Fruit fly (Drosophila melanogaster) Kc167 (cell line): ENCODE data around the gene PAN3.

Experiments
- Myc ChIP-seq: fragments of >200 bp; optimal IDR thresholded peaks from 2 replicates; lab custom pipeline; 2017; ENCODE audit warnings: missing external identifiers
- Sin3A ChIP-seq: fragments of >200 bp; optimal IDR thresholded peaks from 2 replicates; lab custom pipeline; 2018; ENCODE audit warnings: missing external identifiers
- h ChIP-seq: fragments of >200 bp; optimal IDR thresholded peaks from 3 replicates; lab custom pipeline; 2018; ENCODE audit warnings: missing external identifiers
- insv ChIP-seq: fragments of >200 bp; optimal IDR thresholded peaks from 3 replicates; lab custom pipeline; 2018; ENCODE audit warnings: missing external identifiers
- psq ChIP-seq: fragments of >200 bp; optimal IDR thresholded peaks from 2 replicates; lab custom pipeline; 2017; ENCODE audit warnings: missing external identifiers
- ttk ChIP-seq: sonication (Bioruptor generic); optimal IDR thresholded peaks from 2 replicates; lab custom pipeline; 2017; ENCODE audit warnings: missing external identifiers

The PAN3 gene

DNA sequence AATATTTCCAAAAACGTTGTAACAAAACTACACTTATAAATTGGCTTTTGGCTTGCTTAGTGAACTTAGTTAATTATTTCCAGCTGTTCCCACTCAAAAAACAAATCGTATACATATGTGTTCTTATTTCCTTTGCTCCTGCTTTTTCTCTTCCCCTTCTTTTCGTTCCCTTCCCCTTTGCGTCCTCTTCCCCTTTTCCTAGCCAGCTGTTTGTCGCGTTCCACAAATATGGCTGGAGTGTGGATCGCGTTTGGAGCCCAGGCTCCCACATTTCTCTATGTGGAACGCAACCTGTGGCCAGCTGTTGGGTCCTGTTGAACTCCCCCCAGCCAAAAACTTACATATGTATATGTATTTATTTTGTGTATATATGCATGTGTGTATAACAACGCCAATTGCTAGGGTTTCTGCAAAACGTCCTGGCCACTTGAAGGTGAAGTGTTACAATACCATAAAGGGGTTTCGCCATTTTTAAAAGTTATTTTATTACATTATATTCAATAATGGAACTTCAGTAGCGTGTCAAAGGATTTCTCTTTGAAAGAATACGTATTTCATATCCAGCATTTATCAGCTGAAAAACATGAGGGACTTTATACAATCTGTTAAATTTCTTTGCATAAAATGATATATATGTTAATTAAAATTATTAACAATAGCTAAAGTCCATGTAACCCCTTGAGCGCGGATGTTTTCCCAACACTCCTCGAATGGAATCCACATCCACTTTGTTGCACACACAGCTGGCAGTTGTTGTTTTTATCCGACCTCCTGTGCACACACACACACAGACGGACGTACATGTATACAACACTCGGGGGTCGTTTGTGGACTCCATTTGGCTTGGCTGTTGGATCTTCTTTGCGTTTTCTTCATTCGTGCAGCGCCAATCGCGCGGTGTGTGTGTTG lies 996 bp downstream of the PAN3 start:
- no peak for TF ChIP-seq h (lab: Kevin White, UChicago)
- TF ChIP-seq ttk (lab: Kevin White, UChicago) = no peak
- TF ChIP-seq Myc (lab: Kevin White, UChicago) = no peak
- no peak for TF ChIP-seq Sin3A
- no peak for TF ChIP-seq psq

DNA sequence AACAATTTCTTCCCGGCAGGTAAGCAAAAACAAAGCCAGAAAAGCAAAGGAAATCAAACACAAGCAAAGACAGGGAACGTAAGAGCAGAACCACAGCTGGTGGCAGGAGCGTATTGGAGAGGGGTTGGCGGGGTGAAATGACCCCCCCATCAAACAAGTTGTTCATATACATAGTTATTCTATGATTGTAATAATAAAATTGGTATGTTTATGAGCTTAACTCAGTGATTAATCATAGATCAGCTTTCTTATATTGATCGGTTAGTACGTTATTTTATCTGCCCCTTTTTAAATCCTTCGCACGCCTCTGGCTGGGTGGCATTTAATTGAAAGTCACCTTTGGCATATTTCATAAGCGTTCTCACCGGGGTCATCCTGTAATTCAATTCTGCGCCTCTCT lies 2.5 kb downstream of the PAN3 start:
- TF ChIP-seq Myc (lab: Kevin White, UChicago) = no peak
- TF ChIP-seq insv (lab: Kevin White, UChicago) = no peak
- TF ChIP-seq ttk (lab: Kevin White, UChicago) = no peak
- TF ChIP-seq psq = no peak
- no peak for TF ChIP-seq h (lab: Kevin White, UChicago)
- no peak for TF ChIP-seq Sin3A

DNA sequence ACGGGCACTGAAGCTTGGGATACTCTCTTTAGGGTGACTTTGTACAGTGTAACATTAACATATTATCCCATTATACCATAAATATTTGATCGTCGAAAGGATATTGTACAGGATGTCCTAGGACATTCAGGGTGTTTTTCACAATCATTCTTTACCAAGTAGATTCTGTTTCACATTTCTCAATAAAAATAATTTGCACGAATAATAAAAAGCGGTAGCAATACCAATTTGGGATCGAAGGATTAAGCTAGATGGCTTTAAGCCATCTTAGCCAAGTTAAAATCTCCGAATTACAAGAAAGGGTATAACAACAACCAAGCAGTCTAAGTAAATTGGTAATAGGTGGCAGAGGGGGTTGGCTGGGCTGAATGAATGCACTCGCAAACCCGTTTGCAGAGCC lies 3.4 kb downstream of the PAN3 start:
- TF ChIP-seq insv (lab: Kevin White, UChicago) = no peak
- no peak for TF ChIP-seq h (lab: Kevin White, UChicago)

DNA sequence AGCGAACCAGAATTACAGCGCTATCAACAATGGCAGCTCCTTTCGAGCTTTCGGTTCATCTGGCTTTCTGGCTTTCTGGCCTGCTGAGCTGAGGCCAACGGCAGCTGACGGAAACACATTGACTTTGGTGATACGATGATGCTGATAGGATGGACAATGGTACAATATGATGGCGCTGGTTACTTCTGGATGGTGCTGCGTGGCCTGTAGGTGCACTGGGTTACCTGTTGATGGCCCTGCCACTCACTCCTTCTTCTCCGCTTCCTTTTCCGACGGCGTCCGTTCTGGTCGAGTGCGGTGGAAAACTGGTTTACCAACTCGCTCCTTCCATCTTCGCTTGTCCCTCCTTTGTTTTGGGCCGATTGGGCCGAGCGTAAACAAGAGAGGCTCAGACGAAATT lies 3.9 kb downstream of the PAN3 start:
- no peak for TF ChIP-seq psq
- no peak for TF ChIP-seq Myc (lab: Kevin White, UChicago)
- TF ChIP-seq insv (lab: Kevin White, UChicago) = no peak
- TF ChIP-seq h (lab: Kevin White, UChicago) = no peak
- TF ChIP-seq ttk (lab: Kevin White, UChicago) = no peak
- TF ChIP-seq Sin3A = no peak

DNA sequence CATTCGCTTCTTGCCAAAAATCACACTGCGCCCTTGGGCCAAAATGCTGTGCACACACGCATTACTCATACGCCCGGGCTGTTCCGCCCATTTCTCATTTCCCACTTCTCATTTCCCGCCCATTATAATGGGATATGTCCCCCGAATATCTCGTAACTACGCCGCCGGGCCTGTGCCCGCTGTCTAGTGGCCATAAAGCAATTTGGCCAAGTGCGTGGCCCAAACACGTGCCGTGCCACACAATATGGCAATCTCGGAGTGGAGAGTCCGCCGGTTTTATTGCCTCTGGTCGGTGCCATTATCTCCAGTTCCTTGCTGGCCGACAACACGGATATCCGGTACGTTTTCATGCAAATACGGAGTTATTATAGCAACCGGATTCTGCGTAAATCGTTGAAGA lies 6.0 kb downstream of the PAN3 start:
- no peak for TF ChIP-seq Myc (lab: Kevin White, UChicago)
- no peak for TF ChIP-seq insv (lab: Kevin White, UChicago)
- no peak for TF ChIP-seq psq
- no peak for TF ChIP-seq Sin3A
- no peak for TF ChIP-seq h (lab: Kevin White, UChicago)
- no peak for TF ChIP-seq ttk (lab: Kevin White, UChicago)

- TF ChIP-seq Myc (lab: Kevin White, UChicago) (no peak), insv (lab: Kevin White, UChicago) (no peak), Sin3A (no peak), psq (no peak), h (lab: Kevin White, UChicago) (no peak), ttk (lab: Kevin White, UChicago) (no peak)
Observed at dm6 chr3L:3077568-3078107, 6.7 kb downstream of the PAN3 start.

DNA sequence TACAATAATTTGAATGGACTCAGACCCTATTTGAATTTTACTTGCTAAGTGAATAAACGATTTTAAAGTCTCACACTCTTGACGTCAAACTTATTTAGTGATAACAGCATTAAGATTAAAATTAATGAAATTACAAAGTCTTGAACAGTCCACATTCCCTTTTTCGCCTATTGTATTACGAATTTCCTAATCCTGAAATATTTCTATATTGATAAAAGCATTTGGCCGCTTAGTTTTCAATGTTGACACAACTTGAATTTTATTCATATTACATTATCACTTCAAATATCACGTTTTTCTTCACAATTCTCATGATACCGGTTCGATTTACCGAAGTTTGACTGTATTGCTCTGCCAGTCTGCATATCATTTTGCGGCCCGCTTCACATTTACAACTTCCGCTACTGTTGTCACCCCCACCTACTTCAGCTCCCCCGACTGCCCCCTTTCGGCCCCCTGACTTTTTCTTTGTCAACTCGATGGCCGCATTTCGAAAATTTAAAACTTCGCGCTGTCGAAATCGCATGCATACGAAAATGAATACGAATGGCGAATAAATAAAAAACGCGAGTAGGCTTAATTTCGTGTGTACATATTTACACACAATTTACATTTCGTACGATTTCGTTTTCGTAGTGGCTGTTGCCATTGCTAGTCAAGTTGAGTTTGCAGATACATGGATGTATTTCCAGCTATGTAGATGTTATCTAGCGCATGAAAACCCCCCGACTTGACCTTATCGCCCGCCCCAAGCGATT lies 7.6 kb downstream of the PAN3 start:
- no peak for TF ChIP-seq h (lab: Kevin White, UChicago)

- TF ChIP-seq Myc (lab: Kevin White, UChicago) (no peak), psq (no peak), insv (lab: Kevin White, UChicago) (no peak), ttk (lab: Kevin White, UChicago) (no peak), h (lab: Kevin White, UChicago) (no peak), Sin3A (no peak)
Observed at dm6 chr3L:3079156-3079495, 8.2 kb downstream of the PAN3 start.

DNA sequence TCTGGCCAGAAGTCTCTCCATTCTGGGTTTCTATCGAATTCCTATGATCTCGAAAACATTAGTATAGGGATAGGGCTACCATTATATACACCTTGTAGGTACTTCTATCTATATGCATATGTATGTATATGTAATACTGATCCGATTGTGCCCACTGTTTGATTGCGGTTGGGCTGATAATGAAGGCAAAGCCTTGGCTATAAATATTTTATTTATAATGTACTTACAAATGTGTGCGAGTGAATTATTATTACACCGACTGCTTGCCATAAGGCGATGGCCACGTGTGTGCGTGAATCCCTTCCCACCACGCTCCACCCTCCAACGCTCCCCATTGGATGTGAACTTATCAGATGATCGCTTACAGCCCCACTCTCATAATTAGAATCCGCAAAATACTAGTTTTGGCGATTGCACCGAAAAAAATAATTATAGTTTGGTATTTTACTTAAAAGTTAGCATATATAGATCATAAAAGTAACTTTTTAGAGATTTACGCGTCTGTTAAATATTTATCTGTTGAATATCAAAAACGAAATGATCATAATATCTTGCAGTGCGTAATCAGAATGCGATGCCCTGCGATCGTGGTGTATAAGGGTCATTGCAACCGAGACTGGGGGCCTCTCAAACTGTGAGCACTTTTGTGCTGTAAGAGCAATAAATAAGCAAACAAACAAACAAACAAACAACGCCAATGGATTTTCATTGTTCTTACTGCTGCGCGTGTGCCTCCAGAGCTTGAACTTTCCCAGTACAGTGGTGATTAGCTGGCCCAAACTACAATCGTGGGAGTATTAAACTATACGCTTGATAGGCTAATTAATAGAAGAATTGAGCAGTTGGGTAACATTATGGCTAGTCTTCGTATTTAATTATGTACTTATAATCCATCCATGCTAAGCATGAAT lies 9.4 kb downstream of the PAN3 start:
- no peak for TF ChIP-seq insv (lab: Kevin White, UChicago)

- no peak for TF ChIP-seq h (lab: Kevin White, UChicago)
- TF ChIP-seq psq = no peak
- TF ChIP-seq Myc (lab: Kevin White, UChicago) = no peak
Observed at dm6 chr3L:3081146-3081872, 10.4 kb downstream of the PAN3 start.

DNA sequence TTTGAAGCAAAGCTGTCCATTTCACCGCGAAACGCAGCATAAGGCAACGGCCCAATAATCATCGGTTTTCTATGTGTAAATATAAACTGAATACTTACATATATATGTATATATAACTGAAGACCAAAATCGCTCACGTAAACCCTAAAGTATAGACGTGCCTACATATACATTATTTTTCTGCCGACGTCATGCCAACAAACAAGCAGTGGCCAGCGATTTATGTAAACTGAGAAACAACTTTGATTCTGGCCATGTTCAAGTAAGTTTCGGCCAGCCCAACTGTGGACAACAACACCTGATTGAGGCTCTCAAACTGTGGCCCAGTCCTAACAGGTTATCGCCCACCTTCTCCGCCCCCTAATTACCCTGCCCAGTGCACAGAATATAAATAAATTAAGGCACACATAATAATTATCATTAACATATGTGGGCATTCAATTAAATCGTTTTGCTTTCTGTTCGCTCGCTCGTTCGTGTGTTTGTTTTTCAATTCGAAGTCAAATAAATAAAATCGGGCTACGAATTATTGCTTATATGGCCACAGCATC lies 11.1 kb downstream of the PAN3 start:
- TF ChIP-seq Sin3A (no peak), h (lab: Kevin White, UChicago) (no peak), ttk (lab: Kevin White, UChicago) (no peak), Myc (lab: Kevin White, UChicago) (no peak), insv (lab: Kevin White, UChicago) (no peak), psq (no peak)
